Worm (Caenorhabditis elegans) whole organism, L3 larva: Measurements from ENCODE around the gene ugt-4.

Source experiments
- R02D3.7 ChIP-seq: fragments of 150-350 bp; optimal IDR thresholded peaks from 2 replicates; lab custom pipeline; 2014; ENCODE audit warnings: missing biosample characterization, missing genetic modification characterization
- ama-1 ChIP-seq: fragments of 150-350 bp; optimal IDR thresholded peaks from 2 replicates; lab custom pipeline; 2018
- ceh-28 ChIP-seq: fragments of 150-350 bp; optimal IDR thresholded peaks from 2 replicates; lab custom pipeline; 2014; ENCODE audit warnings: missing biosample characterization, missing genetic modification reagents, missing genetic modification characterization
- ceh-82 ChIP-seq: fragments of 150-350 bp; optimal IDR thresholded peaks from 2 replicates; lab custom pipeline; 2014; ENCODE audit warnings: missing biosample characterization, missing genetic modification characterization
- ceh-9 ChIP-seq: sonication (generic microtip); optimal IDR thresholded peaks from 2 replicates; lab custom pipeline; 2018; ENCODE audit warnings: missing biosample characterization, missing genetic modification characterization
- daf-12 ChIP-seq: fragments of 150-350 bp; optimal IDR thresholded peaks from 2 replicates; lab custom pipeline; 2014; ENCODE audit warnings: missing biosample characterization, missing genetic modification reagents, missing genetic modification characterization
- egl-27 ChIP-seq: sonication (generic microtip); optimal IDR thresholded peaks from 4 replicates; lab custom pipeline; 2017; ENCODE audit warnings: missing biosample characterization, missing genetic modification reagents, missing genetic modification characterization
- egl-5 ChIP-seq: fragments of 150-350 bp; optimal IDR thresholded peaks from 2 replicates; lab custom pipeline; 2017; ENCODE audit warnings: missing biosample characterization, missing genetic modification reagents, missing genetic modification characterization, inconsistent platforms
- elt-1 ChIP-seq: fragments of 150-350 bp; optimal IDR thresholded peaks from 2 replicates; lab custom pipeline; 2014; ENCODE audit warnings: missing biosample characterization, missing genetic modification characterization
- elt-2 ChIP-seq: sonication (generic microtip); optimal IDR thresholded peaks from 2 replicates; lab custom pipeline; 2016; ENCODE audit warnings: missing genetic modification reagents, mild to moderate bottlenecking, missing genetic modification characterization, missing compliant biosample characterization
- elt-3 ChIP-seq, 3 experiments: fragments of 150-350 bp in 1 of 3; sonication (generic microtip) in 2 of 3; optimal IDR thresholded peaks; 2 replicates in 2 of 3; 4 replicates in 1 of 3; lab custom pipeline; 2014 to 2017; ENCODE audit warnings: missing biosample characterization in 3 of 3, missing genetic modification characterization in 3 of 3
- eor-1 ChIP-seq, 2 experiments: fragments of 150-350 bp; optimal IDR thresholded peaks; 2 replicates each; lab custom pipeline; 2014 to 2018; ENCODE audit warnings: missing biosample characterization in 2 of 2, missing genetic modification characterization in 2 of 2
- fos-1 ChIP-seq: fragments of 150-350 bp; optimal IDR thresholded peaks from 2 replicates; lab custom pipeline; 2014; ENCODE audit warnings: missing biosample characterization, missing genetic modification characterization
- hmg-11 ChIP-seq: sonication (generic microtip); optimal IDR thresholded peaks from 2 replicates; lab custom pipeline; 2016; ENCODE audit warnings: missing genetic modification characterization, missing compliant biosample characterization
- jun-1 ChIP-seq: fragments of 150-350 bp; optimal IDR thresholded peaks from 2 replicates; lab custom pipeline; 2014; ENCODE audit warnings: missing biosample characterization, missing genetic modification reagents, missing genetic modification characterization
- lin-15B ChIP-seq: fragments of 150-350 bp; optimal IDR thresholded peaks from 2 replicates; lab custom pipeline; 2014; ENCODE audit warnings: missing biosample characterization, missing genetic modification characterization
- lin-39 ChIP-seq: fragments of 150-350 bp; optimal IDR thresholded peaks from 2 replicates; lab custom pipeline; 2018; ENCODE audit warnings: missing biosample characterization, missing genetic modification reagents, missing genetic modification characterization
- lsy-12 ChIP-seq: sonication (generic microtip); optimal IDR thresholded peaks from 2 replicates; lab custom pipeline; 2016; ENCODE audit warnings: mild to moderate bottlenecking, missing genetic modification characterization, missing compliant biosample characterization
- mdl-1 ChIP-seq: fragments of 150-350 bp; optimal IDR thresholded peaks from 2 replicates; lab custom pipeline; 2014; ENCODE audit warnings: missing biosample characterization, missing genetic modification characterization
- nfya-1 ChIP-seq: sonication (generic microtip); optimal IDR thresholded peaks from 2 replicates; lab custom pipeline; 2017; ENCODE audit warnings: missing genetic modification characterization, mild to moderate bottlenecking, missing compliant biosample characterization, antibody characterized with exemption, moderate library complexity; ENCODE audit not compliant: insufficient read depth
- nhr-12 ChIP-seq: fragments of 150-350 bp; optimal IDR thresholded peaks from 2 replicates; lab custom pipeline; 2014; ENCODE audit warnings: missing biosample characterization, missing genetic modification characterization
- nhr-23 ChIP-seq: fragments of 150-350 bp; optimal IDR thresholded peaks from 2 replicates; lab custom pipeline; 2014; ENCODE audit warnings: missing biosample characterization, missing genetic modification reagents, missing genetic modification characterization
- nhr-237 ChIP-seq: fragments of 150-350 bp; optimal IDR thresholded peaks from 2 replicates; lab custom pipeline; 2014; ENCODE audit warnings: missing biosample characterization, missing genetic modification characterization
- nhr-25 ChIP-seq: sonication (generic microtip); optimal IDR thresholded peaks from 2 replicates; lab custom pipeline; 2017; ENCODE audit warnings: missing biosample characterization, missing genetic modification characterization
- nhr-76 ChIP-seq: fragments of 150-350 bp; sonication (generic microtip); optimal IDR thresholded peaks from 5 replicates; lab custom pipeline; 2014; ENCODE audit warnings: missing biosample characterization, missing genetic modification characterization
- nhr-77 ChIP-seq: fragments of 150-350 bp; optimal IDR thresholded peaks from 2 replicates; lab custom pipeline; 2014; ENCODE audit warnings: missing biosample characterization, missing genetic modification characterization
- pha-4 ChIP-seq: fragments of 150-350 bp; optimal IDR thresholded peaks from 2 replicates; lab custom pipeline; 2014; ENCODE audit warnings: missing biosample characterization, missing genetic modification reagents, missing genetic modification characterization
- pqm-1 ChIP-seq: fragments of 150-350 bp; optimal IDR thresholded peaks from 2 replicates; lab custom pipeline; 2017; ENCODE audit warnings: missing biosample characterization, missing genetic modification characterization, inconsistent platforms
- snpc-4 ChIP-seq: fragments of 150-350 bp; optimal IDR thresholded peaks from 2 replicates; lab custom pipeline; 2014; ENCODE audit warnings: missing biosample characterization, missing genetic modification characterization
- unc-39 ChIP-seq: sonication (generic microtip); optimal IDR thresholded peaks from 4 replicates; lab custom pipeline; 2017; ENCODE audit warnings: missing biosample characterization, missing genetic modification characterization
- unc-62 ChIP-seq: fragments of 150-350 bp; sonication (generic microtip); optimal IDR thresholded peaks from 4 replicates; lab custom pipeline; 2014; ENCODE audit warnings: missing biosample characterization, missing genetic modification reagents, missing genetic modification characterization
- ztf-11 ChIP-seq: fragments of 150-350 bp; optimal IDR thresholded peaks from 2 replicates; lab custom pipeline; 2014; ENCODE audit warnings: missing biosample characterization, missing genetic modification characterization
- ztf-4 ChIP-seq: fragments of 150-350 bp; optimal IDR thresholded peaks from 2 replicates; lab custom pipeline; 2014; ENCODE audit warnings: missing biosample characterization, missing genetic modification characterization

Gene ugt-4

ce11 chrV:12763291-12763995, 31.7 kb downstream of the ugt-4 start, which contains the start of the genes abcf-1 and scc-3:
TSS of gene abcf-1 (minus strand) at chrV:12763375.
TSS of gene scc-3 (plus strand) at chrV:12763945.
- TF ChIP-seq R02D3.7 (tag; lab: Kevin White, UChicago) (no peak), nfya-1 (tag; lab: Kevin White, UChicago) (peak; percentile 78), nhr-77 (no peak), pha-4 (tag; lab: Kevin White, UChicago) (peak; percentile 80), unc-39 (tag; lab: Kevin White, UChicago) (no peak), lin-15B (tag; lab: Kevin White, UChicago) (peak; percentile 22), fos-1 (no peak), pqm-1 (tag; lab: Kevin White, UChicago) (peak; percentile 2)
- TF ChIP-seq, all 47 proteins: peak for 4

- no peak for TF ChIP-seq mdl-1 (tag; lab: Kevin White, UChicago)
- no peak for TF ChIP-seq eor-1 (tag; optimal IDR thresholded peaks at IDR 0.05; lab: Kevin White, UChicago)
- TF ChIP-seq nhr-23 (tag; lab: Kevin White, UChicago): no peak
- no peak for TF ChIP-seq egl-5 (tag; lab: Kevin White, UChicago)
- no peak for TF ChIP-seq elt-3 (tag; optimal IDR thresholded peaks at IDR 0.05; lab: Kevin White, UChicago)
- no peak for TF ChIP-seq hmg-11
- TF ChIP-seq unc-62 (GFP tag; lab: Kevin White, UChicago): no peak
These were observed 34.2 kb downstream of the ugt-4 start, which contains the start of gene F18E2.15 for ce11 chrV:12760913-12761312. TSS of gene F18E2.15 (minus strand) at chrV:12761013.

- TF ChIP-seq nhr-77 (no peak), ztf-4 (tag; lab: Kevin White, UChicago) (no peak), pqm-1 (tag; lab: Kevin White, UChicago) (no peak), nhr-12 (tag; lab: Kevin White, UChicago) (no peak), ceh-9 (tag; lab: Kevin White, UChicago) (no peak), nfya-1 (tag; lab: Kevin White, UChicago) (no peak), nhr-76 (tag; lab: Kevin White, UChicago) (no peak), ceh-82 (no peak), ceh-28 (no peak), unc-39 (tag; lab: Kevin White, UChicago) (no peak), snpc-4 (tag; lab: Kevin White, UChicago) (no peak), pha-4 (tag; lab: Kevin White, UChicago) (no peak), nhr-237 (tag; lab: Kevin White, UChicago) (no peak), nhr-25 (tag; lab: Kevin White, UChicago) (no peak), elt-2 (tag; lab: Kevin White, UChicago) (no peak), lin-39 (tag; lab: Kevin White, UChicago) (no peak), egl-5 (tag; lab: Kevin White, UChicago) (no peak)
These were observed 35.5 kb downstream of the ugt-4 start, which contains the start of gene papl-1 for ce11 chrV:12759660-12760059. TSS of gene papl-1 (minus strand) at chrV:12759760.

- TF ChIP-seq egl-27 (tag; lab: Kevin White, UChicago) (no peak), ceh-9 (tag; lab: Kevin White, UChicago) (no peak), elt-1 (tag; lab: Kevin White, UChicago) (no peak)
These were observed 40.3 kb downstream of the ugt-4 start, which contains the start of gene gpa-13 for ce11 chrV:12754839-12755238. TSS of gene gpa-13 (minus strand) at chrV:12754939.

- TF ChIP-seq eor-1 (tag; optimal IDR thresholded peaks at IDR 0.05; lab: Kevin White, UChicago): no peak
- TF ChIP-seq elt-3 (tag; optimal IDR thresholded peaks at IDR 0.05; lab: Kevin White, UChicago): no peak
- TF ChIP-seq ztf-11 (tag; lab: Kevin White, UChicago): no peak
- TF ChIP-seq unc-39 (tag; lab: Kevin White, UChicago): no peak
- no peak for TF ChIP-seq lsy-12 (tag; lab: Kevin White, UChicago)
- TF ChIP-seq pha-4 (tag; lab: Kevin White, UChicago): no peak
- TF ChIP-seq jun-1 (tag; lab: Kevin White, UChicago): no peak
- TF ChIP-seq daf-12: no peak
- TF ChIP-seq ama-1 (lab: Kevin White, UChicago): no peak
These were observed 42.7 kb downstream of the ugt-4 start, which contains the start of gene C15C8.8 for ce11 chrV:12752407-12752806. TSS of gene C15C8.8 (minus strand) at chrV:12752507.
